Worm (Caenorhabditis elegans): ENCODE data around the gene C16C10.9.

- no peak for TF ChIP-seq hlh-6 (tag; optimal IDR thresholded peaks at IDR 0.05)
- no peak for TF ChIP-seq nhr-11 (tag; optimal IDR thresholded peaks at IDR 0.05)
- TF ChIP-seq ceh-30 (tag; optimal IDR thresholded peaks at IDR 0.05) = no peak
- TF ChIP-seq tbx-2 (tag; optimal IDR thresholded peaks at IDR 0.05) = no peak
- no peak for TF ChIP-seq npax-4 (tag; optimal IDR thresholded peaks at IDR 0.05)
These were observed 33.9 kb downstream of the C16C10.9 start for ce11 chrIII:4123277-4123676.
